Worm (Caenorhabditis elegans): ENCODE data around the gene dhs-31.

- TF ChIP-seq nhr-237 (tag; optimal IDR thresholded peaks at IDR 0.05), result no peak
- TF ChIP-seq lsy-2 (tag; optimal IDR thresholded peaks at IDR 0.05), result no peak
- no peak for TF ChIP-seq unc-39 (tag; optimal IDR thresholded peaks at IDR 0.05)
- TF ChIP-seq mdl-1 (tag; optimal IDR thresholded peaks at IDR 0.05), result no peak
- no peak for TF ChIP-seq php-3 (GFP tag; IDR thresholded peaks at IDR 0.05)
- no peak for TF ChIP-seq spr-3 (GFP tag; optimal IDR thresholded peaks at IDR 0.05)
Measured at ce11 chrIV:10027566-10027965, 13.1 kb downstream of the dhs-31 start, which contains the start of gene gipc-2.

All from whole organism, L4 larva.